Fruit fly (Drosophila melanogaster) Kc167 (cell line): ENCODE results near the gene Daao2.

Experiments used
- Myc ChIP-seq: fragments of >200 bp; optimal IDR thresholded peaks from 2 replicates; lab custom pipeline; 2017; ENCODE audit warnings: missing external identifiers
- Sin3A ChIP-seq: fragments of >200 bp; optimal IDR thresholded peaks from 2 replicates; lab custom pipeline; 2018; ENCODE audit warnings: missing external identifiers
- h ChIP-seq: fragments of >200 bp; optimal IDR thresholded peaks from 3 replicates; lab custom pipeline; 2018; ENCODE audit warnings: missing external identifiers
- insv ChIP-seq: fragments of >200 bp; optimal IDR thresholded peaks from 3 replicates; lab custom pipeline; 2018; ENCODE audit warnings: missing external identifiers
- psq ChIP-seq: fragments of >200 bp; optimal IDR thresholded peaks from 2 replicates; lab custom pipeline; 2017; ENCODE audit warnings: missing external identifiers
- ttk ChIP-seq: sonication (Bioruptor generic); optimal IDR thresholded peaks from 2 replicates; lab custom pipeline; 2017; ENCODE audit warnings: missing external identifiers

The Daao2 gene

DNA sequence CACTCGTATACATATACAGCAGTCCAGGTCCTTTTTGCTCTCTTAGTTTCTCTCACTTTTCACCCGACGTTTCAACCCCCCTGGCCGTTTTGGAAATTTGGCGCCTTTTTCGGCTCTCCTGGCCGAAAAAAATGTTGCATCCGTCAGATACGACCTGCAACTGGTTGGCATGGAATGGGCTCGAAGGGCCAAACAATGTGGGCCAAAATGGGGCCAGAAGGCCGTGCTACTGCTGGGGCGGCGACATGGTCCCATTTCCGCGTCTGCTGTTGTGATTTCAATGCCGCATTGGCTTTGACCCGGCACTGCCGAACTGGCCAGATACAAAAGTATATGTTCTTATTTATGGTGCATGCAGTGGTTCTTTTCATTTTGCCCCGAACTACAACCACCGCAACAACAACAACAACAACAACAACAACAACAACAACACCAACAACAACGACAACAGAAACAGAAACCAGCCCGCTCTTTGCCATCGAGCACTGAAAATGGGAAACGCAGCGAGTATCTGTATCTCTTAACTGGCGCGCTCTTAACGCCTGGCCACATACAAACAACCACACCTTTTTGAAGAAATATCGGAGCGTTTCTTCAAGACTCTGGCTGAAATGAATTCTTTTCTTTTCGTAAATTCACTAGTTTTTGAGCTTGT lies 8.9 kb upstream of the Daao2 start:
- no peak for TF ChIP-seq Myc
- no peak for TF ChIP-seq ttk (lab: Kevin White, UChicago)
- TF ChIP-seq Sin3A (lab: Kevin White, UChicago): no peak
- TF ChIP-seq insv (lab: Kevin White, UChicago): no peak
- no peak for TF ChIP-seq h
- no peak for TF ChIP-seq psq

DNA sequence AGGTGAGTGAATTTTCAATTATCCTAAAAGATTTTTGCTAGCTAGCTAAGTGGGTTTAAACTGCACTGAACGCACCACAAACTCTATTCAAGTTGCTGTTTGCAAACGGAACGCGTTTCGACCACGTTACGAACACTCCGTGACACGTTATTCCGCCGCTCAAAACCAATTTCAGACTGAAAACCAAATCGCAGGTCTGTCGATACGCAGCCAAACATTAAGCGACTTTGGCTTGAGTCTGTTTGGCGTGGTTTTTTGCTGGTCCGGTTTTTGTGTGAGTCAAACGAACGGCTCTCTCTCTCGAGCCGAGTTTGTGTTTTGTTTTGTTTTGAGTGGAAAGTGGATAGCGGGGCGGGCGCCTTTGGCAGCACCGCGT lies 8.4 kb upstream of the Daao2 start:
- no peak for TF ChIP-seq psq
- TF ChIP-seq insv (lab: Kevin White, UChicago): no peak
- no peak for TF ChIP-seq Myc
- TF ChIP-seq ttk (lab: Kevin White, UChicago): no peak
- no peak for TF ChIP-seq Sin3A (lab: Kevin White, UChicago)
- no peak for TF ChIP-seq h

DNA sequence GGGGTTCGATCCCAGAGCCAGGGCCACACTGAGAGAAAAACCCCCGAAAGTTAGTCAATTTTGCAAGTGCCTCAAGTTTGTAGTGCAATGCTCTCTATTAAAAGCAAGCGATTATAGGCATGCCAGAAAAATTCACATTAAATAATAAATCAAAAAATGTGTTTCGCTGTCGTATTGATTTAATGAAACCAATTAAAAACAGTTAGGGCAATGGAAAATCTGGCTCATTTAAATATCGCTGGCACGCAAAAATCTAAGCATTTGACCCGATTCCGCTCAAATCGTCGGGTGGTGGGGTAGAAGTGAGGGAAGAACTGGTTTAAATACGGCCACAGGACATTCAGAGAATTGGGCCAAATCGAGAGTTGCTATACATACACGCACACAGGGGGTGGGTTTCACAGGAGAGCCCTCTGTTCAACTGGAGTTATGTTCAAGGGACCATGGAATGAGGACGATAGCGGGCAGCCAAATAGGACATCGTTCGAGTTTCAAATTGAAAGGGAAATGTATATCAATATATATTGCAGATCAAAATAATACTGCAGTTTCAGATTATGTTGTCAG lies 7.8 kb upstream of the Daao2 start:
- no peak for TF ChIP-seq Sin3A (lab: Kevin White, UChicago)
- no peak for TF ChIP-seq insv (lab: Kevin White, UChicago)
- TF ChIP-seq h: no peak
- TF ChIP-seq Myc: no peak

DNA sequence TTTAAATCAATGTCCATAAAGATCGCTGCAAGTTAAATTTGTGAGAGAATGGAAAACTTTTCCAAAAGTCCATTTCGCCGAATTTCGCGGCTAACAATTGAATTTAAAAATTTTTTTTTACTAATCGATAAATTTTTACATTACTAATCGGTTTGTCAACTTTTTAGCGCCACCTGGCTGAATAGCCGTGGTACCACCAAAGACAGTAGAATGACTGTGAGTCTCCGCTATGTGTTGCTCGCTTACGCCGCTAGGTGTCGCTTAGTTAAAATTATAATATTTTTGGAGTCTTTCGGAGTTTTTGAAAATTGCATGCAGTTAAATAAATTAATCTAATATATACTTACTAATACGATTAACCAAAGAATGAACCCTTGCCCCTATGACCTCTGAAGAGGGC lies 5.4 kb upstream of the Daao2 start:
- TF ChIP-seq Myc (no peak), Sin3A (lab: Kevin White, UChicago) (no peak), insv (lab: Kevin White, UChicago) (no peak), psq (no peak), h (no peak), ttk (lab: Kevin White, UChicago) (no peak)

DNA sequence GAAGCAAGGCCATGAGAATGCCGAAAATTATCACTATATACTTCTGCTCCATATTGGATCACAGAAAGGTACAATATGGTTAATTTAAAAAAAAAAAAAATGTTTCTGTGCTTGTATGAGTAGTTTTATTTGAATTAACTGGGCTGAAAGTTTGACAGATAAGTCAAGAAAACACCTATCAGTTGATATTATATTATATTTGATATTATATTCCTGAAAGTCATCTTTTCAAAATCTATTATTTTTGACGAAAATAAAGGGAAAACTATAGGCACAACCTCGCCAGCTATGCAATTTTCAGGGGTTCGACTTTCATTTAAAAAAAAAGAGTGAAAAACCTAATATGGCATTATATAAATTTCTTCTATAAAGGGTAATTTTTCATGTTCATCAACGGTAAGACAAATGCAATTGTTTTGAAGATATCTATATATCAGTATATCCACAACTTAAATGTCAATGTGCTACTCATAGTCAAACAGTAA lies 4.0 kb upstream of the Daao2 start, which contains the start of the genes nrv2 and CG43610:
nrv2 (minus strand) TSS at position 101 of the 485 bp plus-strand sequence.
CG43610 (plus strand) TSS at position 435 of the 485 bp plus-strand sequence.
- TF ChIP-seq h: no peak
- no peak for TF ChIP-seq ttk (lab: Kevin White, UChicago)
- no peak for TF ChIP-seq Sin3A (lab: Kevin White, UChicago)
- no peak for TF ChIP-seq Myc

dm6 chr2L:6799551-6799950 lies 3.3 kb upstream of the Daao2 start:
- TF ChIP-seq h (no peak), ttk (lab: Kevin White, UChicago) (no peak), insv (lab: Kevin White, UChicago) (no peak), Myc (no peak), Sin3A (lab: Kevin White, UChicago) (no peak), psq (no peak)

DNA sequence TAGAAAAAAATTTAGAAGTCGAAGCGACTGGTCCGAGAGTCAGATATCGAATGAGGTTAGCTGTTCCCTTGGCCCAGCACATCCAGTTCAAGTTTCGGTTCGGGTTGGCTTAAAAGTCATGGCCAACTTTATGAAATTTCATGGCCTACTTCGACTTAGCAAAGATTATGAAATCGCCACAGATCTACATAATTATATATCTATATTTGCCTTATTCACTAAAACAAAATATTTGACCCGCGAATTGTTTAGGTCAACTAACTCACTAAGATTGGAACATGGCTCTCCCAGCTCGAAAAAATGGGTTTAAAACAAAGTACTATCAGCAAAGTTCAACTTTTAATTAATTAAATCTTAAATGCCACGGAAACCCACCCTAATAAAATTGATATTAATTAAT lies 2.0 kb upstream of the Daao2 start, which contains the start of gene CG17376:
CG17376 (minus strand) TSS at position 101 of the 400 bp plus-strand sequence.
- TF ChIP-seq Myc (no peak), insv (lab: Kevin White, UChicago) (no peak), Sin3A (lab: Kevin White, UChicago) (no peak), h (no peak)

dm6 chr2L:6805783-6806182 lies 3.0 kb downstream of the Daao2 start, which contains the start of gene CG17375:
CG17375 (minus strand) TSS chr2L:6805792.
- TF ChIP-seq ttk (lab: Kevin White, UChicago) (no peak), Sin3A (lab: Kevin White, UChicago) (no peak), Myc (no peak), psq (no peak), h (no peak), insv (lab: Kevin White, UChicago) (no peak)

DNA sequence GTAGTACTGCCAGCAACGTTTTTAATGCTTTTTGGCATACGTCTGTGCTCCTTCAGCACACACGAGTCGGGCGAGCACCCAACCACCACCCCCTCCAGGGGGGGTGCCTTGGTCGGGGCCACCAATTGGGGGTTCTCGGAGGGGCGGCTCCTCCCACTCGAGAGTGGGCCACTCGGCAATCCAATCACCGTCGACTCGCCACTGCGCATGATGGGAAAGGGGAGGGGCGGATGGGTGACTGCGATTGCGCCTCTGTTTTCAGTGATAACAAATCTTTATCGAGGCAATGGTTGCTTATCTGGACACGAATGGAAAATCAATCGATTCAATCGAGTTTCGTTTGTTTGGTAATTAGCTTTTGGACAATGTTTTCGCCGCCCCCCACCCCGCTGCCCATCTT lies 14.7 kb downstream of the Daao2 start:
- TF ChIP-seq ttk (lab: Kevin White, UChicago) (no peak), Sin3A (lab: Kevin White, UChicago) (no peak), h (no peak), insv (lab: Kevin White, UChicago) (no peak), Myc (no peak), psq (no peak)

DNA sequence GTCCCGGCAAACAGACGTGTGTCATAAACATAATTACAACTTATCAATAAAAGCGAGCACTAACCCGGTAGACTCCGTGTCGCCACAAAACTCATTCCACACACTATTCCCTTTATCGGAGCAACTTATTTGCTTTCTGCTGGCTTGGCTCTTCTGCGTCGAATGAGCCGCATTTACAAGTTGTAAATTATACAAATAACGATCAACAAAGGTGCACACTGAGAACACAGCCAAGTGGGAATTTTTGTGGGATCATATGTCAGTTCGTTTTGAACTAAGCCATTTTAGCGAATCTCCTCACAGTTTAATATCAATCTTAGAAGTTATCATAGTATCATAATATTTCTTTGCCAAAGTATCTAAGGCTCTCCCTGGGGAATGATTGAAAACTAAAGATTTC lies 15.5 kb downstream of the Daao2 start:
- no peak for TF ChIP-seq ttk (lab: Kevin White, UChicago)
- no peak for TF ChIP-seq h
- TF ChIP-seq Myc: no peak
- TF ChIP-seq Sin3A (lab: Kevin White, UChicago): no peak
- TF ChIP-seq insv (lab: Kevin White, UChicago): no peak
- no peak for TF ChIP-seq psq

dm6 chr2L:6819230-6820049 lies 16.6 kb downstream of the Daao2 start:
- TF ChIP-seq Sin3A (lab: Kevin White, UChicago) (no peak), Myc (no peak), h (no peak), ttk (lab: Kevin White, UChicago) (no peak)

DNA sequence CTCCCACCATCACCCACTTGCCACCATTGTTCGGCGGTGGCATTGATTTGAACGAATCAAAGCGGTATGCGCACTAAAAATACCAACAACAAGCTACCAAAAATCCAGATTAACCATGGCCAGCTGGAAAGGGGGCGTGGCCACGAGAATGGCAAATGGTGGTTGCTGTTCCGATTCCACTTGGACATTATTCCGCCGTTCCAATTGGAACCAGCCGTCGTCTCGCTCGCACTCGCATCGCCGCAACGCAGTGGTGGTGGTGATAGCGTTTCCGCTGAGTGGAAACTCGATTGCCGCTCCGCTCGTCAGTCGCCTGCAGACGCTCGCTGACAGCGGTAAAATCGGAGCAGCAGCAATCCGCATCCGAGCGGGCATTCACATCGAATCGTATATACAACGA lies 18.8 kb downstream of the Daao2 start, which contains the start of gene sens-2:
sens-2 (plus strand) TSS at position 304 of the 400 bp plus-strand sequence.
- TF ChIP-seq Sin3A (lab: Kevin White, UChicago) (no peak), Myc (no peak), ttk (lab: Kevin White, UChicago) (no peak), insv (lab: Kevin White, UChicago) (no peak)
